Worm (Caenorhabditis elegans): ENCODE data around the gene ceh-14.

ceh-14 gene

ce11 chrX:7500970-7501369, 31.6 kb downstream of the ceh-14 start, which contains the start of gene uggt-1:
Gene uggt-1 (minus strand): TSS chrX:7500982.
- no peak for TF ChIP-seq unc-62 (GFP tag; optimal IDR thresholded peaks at IDR 0.05)

- TF ChIP-seq unc-62 (GFP tag; optimal IDR thresholded peaks at IDR 0.05), result no peak
Observed at ce11 chrX:7495491-7495890, 37.0 kb downstream of the ceh-14 start, which contains the start of gene try-14. Gene try-14 (minus strand): TSS chrX:7495591.

ce11 chrX:7493020-7493419, 39.5 kb downstream of the ceh-14 start, which contains the start of gene F48E3.2:
Gene F48E3.2 (minus strand): TSS chrX:7493120.
- TF ChIP-seq unc-62 (GFP tag; optimal IDR thresholded peaks at IDR 0.05), result no peak

ce11 chrX:7491521-7491920, 41.0 kb downstream of the ceh-14 start:
- TF ChIP-seq unc-62 (GFP tag; optimal IDR thresholded peaks at IDR 0.05), result no peak

- TF ChIP-seq unc-62 (GFP tag; optimal IDR thresholded peaks at IDR 0.05), result no peak
Observed at ce11 chrX:7485748-7486147, 46.8 kb downstream of the ceh-14 start, which contains the start of gene gly-12. Gene gly-12 (plus strand): TSS chrX:7485864.

ce11 chrX:7480756-7481155, 51.8 kb downstream of the ceh-14 start, which contains the start of gene F48E3.9:
Gene F48E3.9 (plus strand): TSS chrX:7481056.
- no peak for TF ChIP-seq unc-62 (GFP tag; optimal IDR thresholded peaks at IDR 0.05)

- TF ChIP-seq unc-62 (GFP tag; optimal IDR thresholded peaks at IDR 0.05), result no peak
Observed at ce11 chrX:7478948-7479347, 53.6 kb downstream of the ceh-14 start, which contains the start of gene mek-1. Gene mek-1 (plus strand): TSS chrX:7479248.

ce11 chrX:7478476-7478875, 54.1 kb downstream of the ceh-14 start:
- TF ChIP-seq unc-62 (GFP tag; optimal IDR thresholded peaks at IDR 0.05), result no peak
